Fruit fly (Drosophila melanogaster): ENCODE measurements around the gene Ets65A.

Ets65A gene

dm6 chr3L:6108264-6109060 lies 11.0 kb downstream of the Ets65A start (continued):
- TF ChIP-seq kni (GFP tag; optimal IDR thresholded peaks at IDR 0.05) (no peak), fd3F (GFP tag; optimal IDR thresholded peaks at IDR 0.05) (no peak), CG9609 (GFP tag; optimal IDR thresholded peaks at IDR 0.05) (no peak), Oaz (GFP tag; IDR thresholded peaks at IDR 0.05) (no peak), CG2712 (tag; optimal IDR thresholded peaks at IDR 0.05) (peak; percentile 60), Lpt (GFP tag; optimal IDR thresholded peaks at IDR 0.05) (no peak), CG15696 (tag; optimal IDR thresholded peaks at IDR 0.05) (peak; percentile 25), Camta (GFP tag; optimal IDR thresholded peaks at IDR 0.05) (no peak), run (tag; optimal IDR thresholded peaks at IDR 0.05) (no peak), grn (GFP tag; optimal IDR thresholded peaks at IDR 0.05) (no peak), CG10979 (tag; optimal IDR thresholded peaks at IDR 0.05) (peak; percentile 54), D19A (tag; optimal IDR thresholded peaks at IDR 0.05) (peak; percentile 45), row (GFP tag; IDR thresholded peaks at IDR 0.05) (no peak), klu (GFP tag; IDR thresholded peaks at IDR 0.05) (no peak), CG7839 (tag; optimal IDR thresholded peaks at IDR 0.05) (peak; percentile 19), gem (tag; optimal IDR thresholded peaks at IDR 0.05) (peak; percentile 53), NC2β (GFP tag; optimal IDR thresholded peaks at IDR 0.05) (no peak), D19B (GFP tag; optimal IDR thresholded peaks at IDR 0.05) (no peak), trem (tag; optimal IDR thresholded peaks at IDR 0.05) (peak; percentile 11), CG13424 (tag; optimal IDR thresholded peaks at IDR 0.05) (peak; percentile 10), fd96Cb (tag; optimal IDR thresholded peaks at IDR 0.05) (peak; percentile 19), jigr1 (GFP tag; IDR thresholded peaks at IDR 0.05) (no peak), pros (GFP tag; optimal IDR thresholded peaks at IDR 0.05) (peak; percentile 48), Hmx (GFP tag; optimal IDR thresholded peaks at IDR 0.05) (no peak), crc (GFP tag; optimal IDR thresholded peaks at IDR 0.05) (no peak), Lim3 (GFP tag; IDR thresholded peaks at IDR 0.05) (no peak), tup (GFP tag; optimal IDR thresholded peaks at IDR 0.05) (no peak), CG42726 (GFP tag; IDR thresholded peaks at IDR 0.05; ENCODE audit: partially characterized antibody) (no peak), ac (GFP tag; optimal IDR thresholded peaks at IDR 0.05) (no peak), CG30020 (tag; optimal IDR thresholded peaks at IDR 0.05) (no peak), lola (GFP tag; optimal IDR thresholded peaks at IDR 0.05) (peak in 1 of 3 experiments; percentile 45), nerfin-1 (tag; optimal IDR thresholded peaks at IDR 0.05) (no peak), slbo (GFP tag; IDR thresholded peaks at IDR 0.05) (no peak), CG33557 (GFP tag; optimal IDR thresholded peaks at IDR 0.05) (no peak), sens (GFP tag) (peak; percentile 6), Nf-YC (tag; optimal IDR thresholded peaks at IDR 0.05) (peak; percentile 20), bsh (GFP tag; optimal IDR thresholded peaks at IDR 0.05) (peak in 1 of 2 experiments; percentile 50), mld (GFP tag; IDR thresholded peaks at IDR 0.05; ENCODE audit: partially characterized antibody) (no peak), CG11504 (tag; optimal IDR thresholded peaks at IDR 0.05) (no peak), CG3995 (GFP tag; optimal IDR thresholded peaks at IDR 0.05) (no peak), CG9932 (GFP tag; IDR thresholded peaks at IDR 0.05) (no peak), amos (GFP tag; IDR thresholded peaks at IDR 0.05; ENCODE audit: partially characterized antibody) (no peak), CG17385 (GFP tag; optimal IDR thresholded peaks at IDR 0.05) (no peak), pzg (GFP tag; optimal IDR thresholded peaks at IDR 0.05) (no peak), Mrtf (GFP tag; IDR thresholded peaks at IDR 0.05) (no peak), PHDP (tag; optimal IDR thresholded peaks at IDR 0.05) (no peak), CG6813 (GFP tag; optimal IDR thresholded peaks at IDR 0.05) (no peak), CG8765 (GFP tag; IDR thresholded peaks at IDR 0.05) (no peak), usp (GFP tag; optimal IDR thresholded peaks at IDR 0.05) (no peak)
